Worm (Caenorhabditis elegans) whole organism, midembryonic: ENCODE measurements around the gene C02F5.10.

Experiments
- T22C8.4 ChIP-seq: fragments of 200-800 bp; sonication (Bioruptor generic); IDR thresholded peaks from 2 replicates; pipeline ENCODE4 v1.3.6; 2022; ENCODE audit warnings: missing genetic modification characterization, missing compliant biosample characterization
- cog-1 ChIP-seq: sonication (generic microtip); optimal IDR thresholded peaks from 2 replicates; lab custom pipeline; 2016; ENCODE audit warnings: missing genetic modification characterization, missing compliant biosample characterization
- flt-1 ChIP-seq: fragments of 200-800 bp; sonication (Bioruptor generic); IDR thresholded peaks from 2 replicates; pipeline ENCODE4 v1.3.6; 2022; ENCODE audit warnings: missing genetic modification characterization, missing compliant biosample characterization
- klf-2 ChIP-seq: fragments of 200-800 bp; sonication (Bioruptor generic); conservative IDR thresholded peaks from 2 replicates; pipeline ENCODE4 v1.3.6; 2022; ENCODE audit warnings: missing genetic modification reagents, missing genetic modification characterization, missing compliant biosample characterization
- med-1 ChIP-seq: sonication (generic microtip); optimal IDR thresholded peaks from 2 replicates; lab custom pipeline; 2017; ENCODE audit warnings: missing genetic modification characterization, mild to moderate bottlenecking, missing compliant biosample characterization, antibody characterized with exemption, missing genetic modification reagents; ENCODE audit not compliant: insufficient read depth
- ref-1 ChIP-seq: fragments of 200-800 bp; sonication (Bioruptor generic); conservative IDR thresholded peaks from 2 replicates; pipeline ENCODE4 v1.3.6; 2022; ENCODE audit warnings: missing genetic modification reagents, missing genetic modification characterization, missing compliant biosample characterization
- tab-1 ChIP-seq: fragments of 200-800 bp; sonication (Bioruptor generic); IDR thresholded peaks from 2 replicates; pipeline ENCODE4 v1.3.6; 2022; ENCODE audit warnings: missing genetic modification characterization, missing compliant biosample characterization
- ztf-23 ChIP-seq: fragments of 200-800 bp; sonication (Bioruptor generic); IDR thresholded peaks from 2 replicates; pipeline ENCODE4 v1.3.6; 2022; ENCODE audit warnings: missing genetic modification reagents, missing genetic modification characterization, missing compliant biosample characterization
- ztf-29 ChIP-seq: fragments of 200-800 bp; sonication (Bioruptor generic); IDR thresholded peaks from 2 replicates; pipeline ENCODE4 v1.3.6; 2022; ENCODE audit warnings: missing genetic modification reagents, missing genetic modification characterization, missing compliant biosample characterization

The C02F5.10 gene

DNA sequence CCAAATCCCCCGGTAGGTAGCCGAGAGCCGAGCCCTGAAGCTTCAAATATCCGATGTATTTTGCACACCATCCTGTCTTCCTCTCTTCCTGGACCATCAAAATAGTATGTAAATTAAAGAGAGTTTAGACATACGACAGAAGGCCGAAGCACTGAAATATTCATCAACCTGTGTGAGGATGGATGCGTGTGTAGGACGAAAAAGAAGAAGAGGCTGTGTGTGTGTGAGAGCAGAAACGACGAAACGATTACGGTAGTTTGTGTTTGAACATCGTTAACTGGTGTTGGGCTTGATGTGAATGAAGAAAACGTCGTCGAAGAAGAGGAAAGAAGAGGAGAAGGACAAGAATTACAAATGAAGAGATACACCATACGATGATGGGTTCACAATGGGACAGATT is 37.7 kb downstream of the C02F5.10 start:
- no peak for TF ChIP-seq flt-1 (GFP tag; lab: Robert Waterston, UW)
- no peak for TF ChIP-seq T22C8.4 (GFP tag; lab: Robert Waterston, UW)
- no peak for TF ChIP-seq cog-1 (tag; lab: Kevin White, UChicago)
- TF ChIP-seq med-1 (GFP tag; lab: Kevin White, UChicago): no peak
- TF ChIP-seq tab-1 (GFP tag; lab: Robert Waterston, UW): no peak
- no peak for TF ChIP-seq ref-1
- no peak for TF ChIP-seq ztf-23 (GFP tag; lab: Robert Waterston, UW)
- TF ChIP-seq klf-2 (GFP tag; lab: Robert Waterston, UW): no peak
- TF ChIP-seq ztf-29: no peak

DNA sequence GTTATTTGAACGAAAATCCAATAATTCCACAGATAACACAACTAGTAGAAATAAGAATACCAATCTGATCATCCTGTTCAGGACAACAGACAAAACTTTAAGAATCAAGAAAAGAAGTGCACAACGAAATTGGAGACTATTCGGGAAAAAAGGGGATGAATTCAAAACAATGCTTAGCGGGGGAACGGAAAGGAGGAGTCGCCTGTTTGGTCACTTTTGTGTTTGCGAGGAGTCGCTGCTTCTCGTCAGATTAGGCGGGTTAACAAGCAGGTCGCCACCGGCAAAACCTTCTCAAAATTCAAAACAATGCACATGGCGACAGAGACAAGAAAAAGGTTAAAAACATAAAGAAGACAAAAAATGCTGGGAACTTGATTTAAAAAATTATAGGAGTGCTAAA is 39.5 kb downstream of the C02F5.10 start, which contains the start of gene C30A5.10:
C30A5.10 (minus strand) TSS at position 101 of the 400 bp plus-strand sequence.
- TF ChIP-seq klf-2 (GFP tag; lab: Robert Waterston, UW): no peak
- TF ChIP-seq ztf-23 (GFP tag; lab: Robert Waterston, UW): no peak
- no peak for TF ChIP-seq flt-1 (GFP tag; lab: Robert Waterston, UW)
- no peak for TF ChIP-seq med-1 (GFP tag; lab: Kevin White, UChicago)
- TF ChIP-seq T22C8.4 (GFP tag; lab: Robert Waterston, UW): no peak
- no peak for TF ChIP-seq ref-1
- no peak for TF ChIP-seq ztf-29
- TF ChIP-seq cog-1 (tag; lab: Kevin White, UChicago): no peak
- TF ChIP-seq tab-1 (GFP tag; lab: Robert Waterston, UW): no peak

DNA sequence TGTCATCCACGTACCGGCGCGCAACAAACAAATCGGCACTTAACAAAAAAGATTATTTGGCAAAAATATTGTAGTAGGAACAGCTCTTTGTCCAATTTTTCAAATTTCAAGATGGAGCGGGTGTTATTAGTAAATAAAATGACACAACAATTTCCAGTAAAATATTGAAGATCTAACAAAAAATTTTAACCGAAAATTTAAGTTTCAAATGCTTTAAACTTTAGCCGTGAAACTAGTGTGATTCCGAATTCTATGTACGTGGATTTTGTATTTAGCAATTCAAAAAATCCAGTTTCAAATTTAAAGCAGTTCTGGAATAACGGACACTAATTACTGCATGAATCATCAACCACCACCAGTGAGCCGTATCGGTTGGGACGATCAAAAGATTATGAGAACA is 46.5 kb downstream of the C02F5.10 start, which contains the start of gene snb-5:
snb-5 (plus strand) TSS at position 301 of the 400 bp plus-strand sequence.
- TF ChIP-seq ztf-23 (GFP tag; lab: Robert Waterston, UW): no peak
- no peak for TF ChIP-seq ref-1
- TF ChIP-seq cog-1 (tag; lab: Kevin White, UChicago): no peak
- no peak for TF ChIP-seq T22C8.4 (GFP tag; lab: Robert Waterston, UW)
- no peak for TF ChIP-seq flt-1 (GFP tag; lab: Robert Waterston, UW)

DNA sequence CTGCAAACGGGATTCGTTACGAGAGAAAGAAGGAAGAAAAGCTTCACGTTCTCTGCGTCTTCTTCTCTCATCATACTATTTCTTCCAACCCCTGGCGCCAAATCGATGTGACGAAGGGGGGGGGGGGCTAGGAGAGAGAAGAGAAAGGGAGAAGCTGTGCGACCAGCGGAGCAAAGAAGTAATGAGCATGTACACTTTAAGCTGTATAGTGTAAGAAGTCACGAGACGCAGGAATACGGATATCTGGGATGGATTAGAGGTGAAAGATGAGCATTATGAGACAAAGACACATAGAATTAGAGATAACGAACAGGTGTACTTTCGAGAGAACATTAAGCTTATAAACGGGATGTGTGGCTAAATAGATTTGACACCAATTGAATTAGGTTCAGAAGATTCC is 47.5 kb downstream of the C02F5.10 start:
- TF ChIP-seq T22C8.4 (GFP tag; lab: Robert Waterston, UW) (no peak), flt-1 (GFP tag; lab: Robert Waterston, UW) (no peak), cog-1 (tag; lab: Kevin White, UChicago) (no peak), ztf-29 (no peak), ref-1 (no peak), med-1 (GFP tag; lab: Kevin White, UChicago) (no peak), klf-2 (GFP tag; lab: Robert Waterston, UW) (no peak), ztf-23 (GFP tag; lab: Robert Waterston, UW) (no peak), tab-1 (GFP tag; lab: Robert Waterston, UW) (no peak)

DNA sequence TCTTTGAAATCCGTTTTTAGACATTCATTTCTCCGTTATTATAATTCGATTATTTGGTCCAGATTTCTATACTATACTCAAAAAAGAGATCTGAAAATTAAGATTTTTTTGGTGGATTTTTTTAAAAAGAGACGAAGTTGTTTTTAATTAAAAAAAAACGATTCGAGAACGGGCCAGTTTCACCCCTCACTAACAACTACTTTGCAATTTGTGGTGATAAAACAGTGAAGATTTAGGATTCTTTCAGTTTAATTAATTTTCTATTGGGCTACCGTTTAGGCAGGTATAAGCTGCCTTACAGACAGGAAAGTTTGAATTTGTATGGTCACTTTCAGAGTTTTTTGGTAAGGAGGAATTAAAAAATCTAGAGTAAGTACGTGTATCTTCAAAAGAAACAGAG is 48.2 kb downstream of the C02F5.10 start, which contains the start of gene unc-36:
unc-36 (minus strand) TSS at position 101 of the 400 bp plus-strand sequence.
- TF ChIP-seq med-1 (GFP tag; lab: Kevin White, UChicago) (no peak), flt-1 (GFP tag; lab: Robert Waterston, UW) (no peak), tab-1 (GFP tag; lab: Robert Waterston, UW) (no peak), klf-2 (GFP tag; lab: Robert Waterston, UW) (no peak), T22C8.4 (GFP tag; lab: Robert Waterston, UW) (no peak), ztf-23 (GFP tag; lab: Robert Waterston, UW) (no peak), ztf-29 (no peak)

DNA sequence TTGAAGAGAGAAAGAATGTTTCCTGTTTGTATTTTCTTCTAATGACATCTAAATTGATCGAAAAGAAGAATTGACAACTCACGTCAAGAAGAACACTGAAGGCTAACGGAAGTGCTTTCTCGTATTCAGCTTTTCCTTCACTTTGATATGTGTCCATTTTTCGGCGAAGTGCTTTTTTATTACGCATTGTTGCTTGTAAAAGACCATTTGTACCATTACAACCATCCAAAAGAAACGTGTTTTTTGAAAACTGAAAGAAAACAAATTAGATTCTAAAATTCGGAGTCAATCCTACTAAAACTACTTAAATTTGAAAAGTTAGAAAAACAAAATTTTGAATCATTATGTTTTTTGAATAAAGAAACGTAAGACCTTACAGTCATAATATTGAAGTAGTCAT is 50.2 kb downstream of the C02F5.10 start:
- TF ChIP-seq cog-1 (tag; lab: Kevin White, UChicago): no peak
- no peak for TF ChIP-seq T22C8.4 (GFP tag; lab: Robert Waterston, UW)
- no peak for TF ChIP-seq flt-1 (GFP tag; lab: Robert Waterston, UW)
- no peak for TF ChIP-seq ztf-23 (GFP tag; lab: Robert Waterston, UW)
- TF ChIP-seq klf-2 (GFP tag; lab: Robert Waterston, UW): no peak
- no peak for TF ChIP-seq ref-1
- no peak for TF ChIP-seq ztf-29
- no peak for TF ChIP-seq tab-1 (GFP tag; lab: Robert Waterston, UW)
- no peak for TF ChIP-seq med-1 (GFP tag; lab: Kevin White, UChicago)
